Worm (Caenorhabditis elegans) whole organism, dauer: ENCODE measurements around the gene F36H5.13.

Experiments used
- unc-62 ChIP-seq: sonication (generic microtip); optimal IDR thresholded peaks from 2 replicates; lab custom pipeline; 2017; ENCODE audit warnings: missing biosample characterization, missing genetic modification reagents, missing genetic modification characterization

F36H5.13 gene

ce11 chrII:1709959-1710358 lies 40.4 kb downstream of the F36H5.13 start, which contains the start of gene fbxa-184:
fbxa-184 (plus strand) TSS chrII:1710259.
- TF ChIP-seq unc-62 (GFP tag; lab: Kevin White, UChicago): no peak

- TF ChIP-seq unc-62 (GFP tag; lab: Kevin White, UChicago): no peak
Measured at ce11 chrII:1706385-1706784, 43.9 kb downstream of the F36H5.13 start, which contains the start of gene sdz-18. sdz-18 (minus strand) TSS chrII:1706485.

DNA sequence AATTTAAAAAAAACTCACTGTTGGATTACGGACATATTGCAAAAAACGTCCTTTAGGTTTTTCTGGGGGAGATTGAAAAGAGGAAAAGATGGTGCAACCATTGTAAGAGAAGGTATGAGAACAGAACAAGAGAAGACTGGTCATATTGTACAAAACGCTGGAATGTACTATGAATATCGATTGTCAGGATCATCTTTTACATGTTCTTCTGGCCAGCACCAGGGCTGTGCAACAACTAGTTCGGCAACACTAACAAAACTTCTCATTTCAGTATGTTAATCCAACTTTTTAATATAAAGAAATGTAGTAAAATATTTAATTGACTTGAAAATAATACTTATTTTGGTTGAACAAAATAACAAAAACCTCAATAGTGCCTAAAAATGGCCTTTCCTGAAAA lies 47.0 kb downstream of the F36H5.13 start, which contains the start of gene fbxb-47:
Gene fbxb-47 (minus strand): TSS at position 101 of the 400 bp plus-strand sequence.
- TF ChIP-seq unc-62 (GFP tag; lab: Kevin White, UChicago): no peak
